Worm (Caenorhabditis elegans): Measurements from ENCODE around the gene dpy-26.
"Not testable (repeated sequence)": the region's sequence is repeated elsewhere in the genome, so short reads cannot be mapped to it uniquely, and the experiment has no call there.

dpy-26 gene

DNA sequence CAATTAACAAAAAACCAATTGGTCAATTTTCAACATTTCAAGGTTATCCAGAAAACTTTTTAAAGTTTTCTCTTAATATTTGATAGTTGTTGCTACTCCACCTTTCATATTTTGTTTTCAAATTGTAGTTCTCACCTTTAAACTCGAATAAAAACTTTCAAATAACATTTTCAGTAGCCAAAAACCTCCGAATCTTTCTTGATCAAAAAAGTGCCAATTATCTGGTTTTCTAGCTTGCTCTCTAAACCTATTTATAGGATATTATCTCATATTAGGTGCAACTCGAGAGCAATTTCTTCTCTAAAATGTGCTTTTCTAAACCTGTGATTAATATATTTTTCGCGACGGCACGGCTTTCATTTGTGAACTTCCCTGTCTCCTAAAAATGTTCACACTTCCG lies 36.1 kb upstream of the dpy-26 start, which contains the start of gene sru-26:
Gene sru-26 (plus strand): TSS at position 301 of the 400 bp plus-strand sequence.
- TF ChIP-seq pqm-1 (tag; optimal IDR thresholded peaks at IDR 0.05) (no peak), Y5F2A.4 (GFP tag; optimal IDR thresholded peaks at IDR 0.05) (no peak)

DNA sequence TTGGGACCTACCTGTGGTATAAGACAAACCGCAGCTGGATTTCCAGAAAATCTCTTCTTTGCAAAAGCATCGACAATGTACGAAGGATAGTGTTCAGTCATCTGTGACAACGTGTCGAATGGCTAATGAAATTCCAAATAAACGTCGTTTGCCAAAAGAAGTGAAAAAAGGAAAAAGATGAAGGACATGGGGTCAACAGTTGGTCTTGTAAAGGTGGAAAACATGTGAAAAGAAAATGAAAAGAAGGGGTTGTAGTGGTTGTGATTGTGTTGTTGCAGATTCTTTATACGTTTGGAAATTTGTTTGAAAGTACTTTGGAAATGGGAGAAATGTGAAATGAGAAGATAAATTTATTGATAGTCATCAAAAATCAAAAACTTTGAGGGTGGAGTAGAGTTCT lies 33.3 kb upstream of the dpy-26 start, which contains the start of gene T04A11.4:
Gene T04A11.4 (minus strand): TSS at position 101 of the 400 bp plus-strand sequence.
- TF ChIP-seq R02D3.7 (tag; optimal IDR thresholded peaks at IDR 0.05); zfp-3 (GFP tag; conservative IDR thresholded peaks at IDR 0.05); nhr-10 (tag; optimal IDR thresholded peaks at IDR 0.05): not testable (repeated sequence)

DNA sequence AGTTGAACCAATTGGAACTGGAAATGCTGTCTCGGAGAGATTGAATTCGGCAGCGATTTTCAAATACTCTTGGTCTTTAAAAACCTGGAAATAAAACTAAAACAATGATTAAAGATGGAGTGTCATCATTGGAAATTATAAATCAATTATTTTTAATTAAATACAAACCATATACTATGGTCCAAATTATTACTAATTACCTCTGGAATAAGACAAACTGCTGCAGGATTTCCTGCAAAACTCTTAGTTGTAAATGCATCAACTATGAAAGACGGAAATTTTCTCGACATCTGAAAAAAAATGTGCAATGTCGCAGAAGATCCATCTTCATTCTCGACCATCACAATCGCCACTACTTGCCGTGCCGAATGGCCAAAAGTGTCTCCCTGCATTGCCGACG lies 27.6 kb upstream of the dpy-26 start, which contains the start of gene igdb-1:
Gene igdb-1 (plus strand): TSS at position 301 of the 400 bp plus-strand sequence.
- not testable (repeated sequence) for TF ChIP-seq hmg-1.1 (GFP tag; IDR thresholded peaks at IDR 0.05); mxl-2 (GFP tag; conservative IDR thresholded peaks at IDR 0.05); dve-1 (tag; optimal IDR thresholded peaks at IDR 0.05; ENCODE audit: insufficient read depth)

DNA sequence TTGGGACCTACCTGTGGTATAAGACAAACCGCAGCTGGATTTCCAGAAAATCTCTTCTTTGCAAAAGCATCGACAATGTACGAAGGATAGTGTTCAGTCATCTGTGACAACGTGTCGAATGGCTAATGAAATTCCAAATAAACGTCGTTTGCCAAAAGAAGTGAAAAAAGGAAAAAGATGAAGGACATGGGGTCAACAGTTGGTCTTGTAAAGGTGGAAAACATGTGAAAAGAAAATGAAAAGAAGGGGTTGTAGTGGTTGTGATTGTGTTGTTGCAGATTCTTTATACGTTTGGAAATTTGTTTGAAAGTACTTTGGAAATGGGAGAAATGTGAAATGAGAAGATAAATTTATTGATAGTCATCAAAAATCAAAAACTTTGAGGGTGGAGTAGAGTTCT lies 25.8 kb upstream of the dpy-26 start, which contains the start of gene T04A11.1:
Gene T04A11.1 (minus strand): TSS at position 101 of the 400 bp plus-strand sequence.
- TF ChIP-seq Y5F2A.4 (GFP tag; optimal IDR thresholded peaks at IDR 0.05); hlh-11 (tag; optimal IDR thresholded peaks at IDR 0.05); nhr-42 (GFP tag; IDR thresholded peaks at IDR 0.05): not testable (repeated sequence)

DNA sequence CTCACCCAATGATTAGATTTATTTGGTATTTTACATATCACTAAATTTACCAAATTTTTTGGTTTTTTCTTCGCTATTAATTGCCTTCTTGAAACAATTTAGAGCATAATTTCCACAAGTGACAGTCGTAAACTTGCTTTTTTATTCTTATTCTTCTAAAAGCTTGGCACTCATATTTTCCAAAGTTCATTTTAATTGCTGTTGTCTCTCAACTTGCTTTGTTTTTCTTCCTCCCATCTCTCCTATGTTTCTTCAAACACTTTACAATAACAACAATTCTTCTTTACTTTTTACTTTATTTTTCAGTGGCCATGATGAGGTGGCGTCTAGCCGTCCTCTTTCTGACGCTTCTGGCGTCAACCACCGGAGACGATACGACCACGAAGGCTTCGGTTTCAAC lies 17.2 kb upstream of the dpy-26 start, which contains the start of gene igdb-2:
Gene igdb-2 (plus strand): TSS at position 301 of the 400 bp plus-strand sequence.
- TF ChIP-seq mxl-3 (GFP tag; optimal IDR thresholded peaks at IDR 0.05) (no peak), egl-27 (tag; optimal IDR thresholded peaks at IDR 0.05) (no peak), saeg-2 (GFP tag; IDR thresholded peaks at IDR 0.05) (no peak), Y105C5A.15 (GFP tag; IDR thresholded peaks at IDR 0.05) (no peak), zfp-3 (GFP tag; conservative IDR thresholded peaks at IDR 0.05) (no peak), daf-8 (GFP tag; IDR thresholded peaks at IDR 0.05) (no peak), ceh-20 (GFP tag; IDR thresholded peaks at IDR 0.05) (no peak), T20F7.1 (GFP tag; optimal IDR thresholded peaks at IDR 0.05) (no peak), ZK337.2 (GFP tag; IDR thresholded peaks at IDR 0.05) (no peak), ZK546.5 (tag; optimal IDR thresholded peaks at IDR 0.05) (no peak)

DNA sequence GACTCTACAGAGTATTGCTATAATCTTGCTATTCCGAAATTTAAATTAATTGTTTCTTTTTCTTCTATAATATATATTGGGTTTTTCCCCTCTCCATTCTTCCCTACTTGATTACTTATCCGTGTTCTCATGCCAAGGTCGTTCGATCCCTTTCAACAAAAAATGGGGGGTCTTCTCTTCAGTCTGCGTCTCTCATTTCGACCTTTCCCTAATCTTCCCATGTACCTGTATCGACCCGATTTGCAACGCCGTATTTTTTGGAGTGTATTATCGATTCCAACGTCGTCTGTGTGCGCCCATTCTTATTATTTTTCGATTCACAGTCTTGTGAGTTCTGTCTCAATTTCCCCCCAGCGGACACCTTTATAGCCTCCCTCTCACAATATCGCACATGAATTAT lies 16.6 kb upstream of the dpy-26 start:
- TF ChIP-seq nhr-76 (tag; optimal IDR thresholded peaks at IDR 0.05) = no peak
- TF ChIP-seq daf-12 (tag; optimal IDR thresholded peaks at IDR 0.05) = no peak
- no peak for TF ChIP-seq saeg-2 (GFP tag; IDR thresholded peaks at IDR 0.05)
- TF ChIP-seq mxl-3 (GFP tag; optimal IDR thresholded peaks at IDR 0.05) = no peak
- no peak for TF ChIP-seq nhr-42 (GFP tag; IDR thresholded peaks at IDR 0.05)
- no peak for TF ChIP-seq fkh-10 (GFP tag; optimal IDR thresholded peaks at IDR 0.05)
- no peak for TF ChIP-seq nhr-10 (tag; optimal IDR thresholded peaks at IDR 0.05)
- TF ChIP-seq Y48G9A.11 (GFP tag; IDR thresholded peaks at IDR 0.05) = no peak
- TF ChIP-seq madf-9 (GFP tag; conservative IDR thresholded peaks at IDR 0.05) = no peak
- TF ChIP-seq dmd-6 (GFP tag; IDR thresholded peaks at IDR 0.05) = no peak
- peak; percentile 55 for TF ChIP-seq nhr-25 (tag; optimal IDR thresholded peaks at IDR 0.05; ENCODE audit: borderline replicate concordance, insufficient read depth)
- TF ChIP-seq nhr-41 (GFP tag; IDR thresholded peaks at IDR 0.05) = no peak
- peak; percentile 54 for TF ChIP-seq nhr-28 (tag; optimal IDR thresholded peaks at IDR 0.05)

DNA sequence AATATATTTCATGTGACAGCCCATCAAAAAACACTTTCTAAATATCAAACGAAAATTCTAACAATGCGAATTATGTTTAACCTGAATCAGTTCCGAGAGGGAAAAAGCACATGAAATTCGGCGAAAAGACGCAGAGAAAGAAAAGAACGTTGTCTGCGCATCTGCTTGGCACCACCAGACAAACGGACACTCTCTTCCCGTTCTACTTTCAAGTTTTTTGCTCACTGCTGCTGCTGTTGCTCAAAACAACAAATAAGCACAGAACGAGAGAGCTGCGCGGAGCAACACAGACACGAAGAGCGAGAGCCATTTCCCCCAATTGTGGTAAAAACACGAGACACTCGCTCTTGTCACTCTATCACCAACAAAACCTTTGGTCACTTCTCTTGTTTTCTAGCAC lies 13.7 kb upstream of the dpy-26 start:
- TF ChIP-seq ama-1 (optimal IDR thresholded peaks at IDR 0.05) (no peak), nhr-111 (GFP tag; optimal IDR thresholded peaks at IDR 0.05) (no peak), unc-62 (GFP tag; optimal IDR thresholded peaks at IDR 0.05 in 1 of 2) (peak in 1 of 2 experiments; percentile 63), unc-62 (tag; optimal IDR thresholded peaks at IDR 0.05) (no peak), nhr-77 (tag; optimal IDR thresholded peaks at IDR 0.05) (no peak), nhr-237 (tag; optimal IDR thresholded peaks at IDR 0.05) (no peak), hlh-11 (tag; optimal IDR thresholded peaks at IDR 0.05) (peak; percentile 12), duxl-1 (tag; optimal IDR thresholded peaks at IDR 0.05; ENCODE audit: poor library complexity) (no peak), spr-1 (tag; optimal IDR thresholded peaks at IDR 0.05) (no peak), dpl-1 (GFP tag; optimal IDR thresholded peaks at IDR 0.05) (no peak), aly-2 (tag; optimal IDR thresholded peaks at IDR 0.05) (no peak), daf-8 (GFP tag; IDR thresholded peaks at IDR 0.05) (no peak), skn-1 (tag; optimal IDR thresholded peaks at IDR 0.05) (no peak), ceh-28 (tag; optimal IDR thresholded peaks at IDR 0.05) (no peak), dve-1 (tag; optimal IDR thresholded peaks at IDR 0.05; ENCODE audit: insufficient read depth) (no peak)

Data from whole organism, L4 larva.